Fruit fly (Drosophila melanogaster) whole organism, embryonic: ENCODE data around the gene CG10508.

Source experiments
- Aef1 ChIP-seq: fragments of 200-800 bp; sonication (Bioruptor generic); IDR thresholded peaks from 3 replicates; pipeline ENCODE4 v1.3.6; 2022; ENCODE audit warnings: missing biosample characterization, missing genetic modification characterization
- Atf3 ChIP-seq: fragments of 200-800 bp; sonication (Bioruptor generic); optimal IDR thresholded peaks from 3 replicates; lab custom pipeline; 2016; ENCODE audit warnings: missing biosample characterization, missing genetic modification characterization
- Bdp1 ChIP-seq: fragments of 200-800 bp; sonication (Bioruptor generic); optimal IDR thresholded peaks from 3 replicates; lab custom pipeline; 2016; ENCODE audit warnings: missing biosample characterization, missing genetic modification characterization
- CG10147 ChIP-seq: fragments of 200-800 bp; sonication (Bioruptor generic); optimal IDR thresholded peaks from 2 replicates; lab custom pipeline; 2019; ENCODE audit warnings: missing biosample characterization, mild to moderate bottlenecking, missing genetic modification characterization, moderate library complexity
- CG10267 ChIP-seq: fragments of 200-800 bp; sonication (Bioruptor generic); optimal IDR thresholded peaks from 2 replicates; lab custom pipeline; 2018; ENCODE audit warnings: missing biosample characterization, mild to moderate bottlenecking, missing genetic modification characterization, moderate library complexity
- CG10654 ChIP-seq: fragments of 200-800 bp; sonication (Bioruptor generic); optimal IDR thresholded peaks from 2 replicates; lab custom pipeline; 2016; ENCODE audit warnings: missing biosample characterization, missing genetic modification characterization
- CG12071 ChIP-seq: fragments of 200-800 bp; sonication (Bioruptor generic); optimal IDR thresholded peaks from 3 replicates; lab custom pipeline; 2018; ENCODE audit warnings: missing biosample characterization, mild to moderate bottlenecking, missing genetic modification characterization
- CG12659 ChIP-seq: fragments of 200-800 bp; sonication (Bioruptor generic); optimal IDR thresholded peaks from 3 replicates; lab custom pipeline; 2017; ENCODE audit warnings: mild to moderate bottlenecking, missing biosample characterization, missing genetic modification reagents, missing genetic modification characterization
- CG12744 ChIP-seq: fragments of 200-800 bp; sonication (Bioruptor generic); optimal IDR thresholded peaks from 2 replicates; lab custom pipeline; 2016; ENCODE audit warnings: missing biosample characterization, missing genetic modification characterization
- CG13624 ChIP-seq: fragments of 200-800 bp; sonication (Bioruptor generic); optimal IDR thresholded peaks from 2 replicates; lab custom pipeline; 2016; ENCODE audit warnings: missing biosample characterization, missing genetic modification characterization
- CG15696 ChIP-seq: fragments of 200-800 bp; sonication (Bioruptor generic); optimal IDR thresholded peaks from 2 replicates; lab custom pipeline; 2019; ENCODE audit warnings: missing biosample characterization, mild to moderate bottlenecking, missing genetic modification characterization, moderate library complexity
- CG16779 ChIP-seq: fragments of 200-800 bp; sonication (Bioruptor generic); IDR thresholded peaks from 2 replicates; pipeline ENCODE4 v1.3.6; 2022; ENCODE audit warnings: missing biosample characterization, missing genetic modification characterization
- CG16813 ChIP-seq: fragments of 200-800 bp; sonication (Bioruptor generic); IDR thresholded peaks from 3 replicates; pipeline ENCODE4 v1.3.6; 2022; ENCODE audit warnings: missing biosample characterization, missing genetic modification characterization; ENCODE audit not compliant: partially characterized antibody
- CG17328 ChIP-seq: fragments of 200-800 bp; sonication (Bioruptor generic); IDR thresholded peaks from 2 replicates; pipeline ENCODE4 v1.3.6; 2022; ENCODE audit warnings: missing biosample characterization, missing genetic modification characterization
- CG2116 ChIP-seq: fragments of 200-800 bp; sonication (Bioruptor generic); optimal IDR thresholded peaks from 3 replicates; lab custom pipeline; 2018; ENCODE audit warnings: missing biosample characterization, mild to moderate bottlenecking, missing genetic modification characterization
- CG2875 ChIP-seq: fragments of 200-800 bp; sonication (Bioruptor generic); optimal IDR thresholded peaks from 2 replicates; lab custom pipeline; 2017; ENCODE audit warnings: missing biosample characterization, mild to moderate bottlenecking, missing genetic modification characterization, missing genetic modification reagents
- CG32767 ChIP-seq: fragments of 200-800 bp; sonication (Bioruptor generic); IDR thresholded peaks from 2 replicates; pipeline ENCODE4 v1.3.6; 2022; ENCODE audit warnings: missing biosample characterization, missing genetic modification characterization
- CG4404 ChIP-seq: fragments of 200-800 bp; sonication (Bioruptor generic); IDR thresholded peaks from 2 replicates; pipeline ENCODE4 v1.3.6; 2022; ENCODE audit warnings: missing biosample characterization, missing genetic modification characterization
- CG5953 ChIP-seq: fragments of 200-800 bp; sonication (Bioruptor generic); IDR thresholded peaks from 2 replicates; pipeline ENCODE4 v1.3.6; 2022; ENCODE audit warnings: missing biosample characterization, missing genetic modification characterization
- CG8290 ChIP-seq, 3 experiments: fragments of 200-800 bp; sonication (Bioruptor generic); optimal IDR thresholded peaks; 2 replicates each; lab custom pipeline; 2016 to 2019; ENCODE audit warnings: missing biosample characterization in 3 of 3, missing genetic modification characterization in 3 of 3, mild to moderate bottlenecking in 2 of 3, moderate library complexity in 1 of 3
- Deaf1 ChIP-seq: fragments of 200-800 bp; optimal IDR thresholded peaks from 3 replicates; lab custom pipeline; 2019; ENCODE audit warnings: missing biosample characterization, mild to moderate bottlenecking, missing genetic modification characterization, moderate library complexity
- Ets65A ChIP-seq: fragments of 200-800 bp; sonication (Bioruptor generic); peaks from one replicate; lab custom pipeline; 2016; ENCODE audit warnings: missing biosample characterization, missing genetic modification characterization
- GATAe ChIP-seq: fragments of 200-800 bp; sonication (Bioruptor generic); conservative IDR thresholded peaks from 2 replicates; pipeline ENCODE4 v1.3.6; 2022; ENCODE audit warnings: missing biosample characterization, missing genetic modification characterization
- Gsc ChIP-seq: fragments of 200-800 bp; sonication (Bioruptor generic); IDR thresholded peaks from 2 replicates; pipeline ENCODE4 v1.3.6; 2022; ENCODE audit warnings: missing biosample characterization, missing genetic modification characterization
- HLH3B ChIP-seq: fragments of 200-800 bp; sonication (Bioruptor generic); IDR thresholded peaks from 2 replicates; pipeline ENCODE4 v1.3.6; 2022; ENCODE audit warnings: missing biosample characterization, missing genetic modification characterization
- Hr51 ChIP-seq, 2 experiments: fragments of 200-800 bp; sonication (Bioruptor generic); optimal IDR thresholded peaks; 2 replicates in 1 of 2; 3 replicates in 1 of 2; lab custom pipeline; 2016 to 2018; ENCODE audit warnings: missing biosample characterization in 2 of 2, missing genetic modification characterization in 2 of 2, mild to moderate bottlenecking in 1 of 2, moderate library complexity in 1 of 2
- NFAT ChIP-seq: fragments of 200-800 bp; sonication (Bioruptor generic); IDR thresholded peaks from 2 replicates; pipeline ENCODE4 v1.3.6; 2022; ENCODE audit warnings: missing biosample characterization, missing genetic modification characterization
- NfI ChIP-seq: fragments of 200-800 bp; sonication (Bioruptor generic); optimal IDR thresholded peaks from 3 replicates; lab custom pipeline; 2018; ENCODE audit warnings: missing biosample characterization, mild to moderate bottlenecking, missing genetic modification characterization, moderate library complexity
- Pdp1 ChIP-seq, 2 experiments: fragments of 200-800 bp; sonication (Bioruptor generic); optimal IDR thresholded peaks; 3 replicates each; lab custom pipeline; 2016; ENCODE audit warnings: missing biosample characterization in 2 of 2, missing genetic modification characterization in 2 of 2, mild to moderate bottlenecking in 1 of 2, moderate library complexity in 1 of 2
- Ravus ChIP-seq: fragments of 200-800 bp; sonication (Bioruptor generic); IDR thresholded peaks from 2 replicates; pipeline ENCODE4 v1.3.6; 2022; ENCODE audit warnings: missing biosample characterization, missing genetic modification characterization
- Sry-δ ChIP-seq: fragments of 200-800 bp; sonication (Bioruptor generic); optimal IDR thresholded peaks from 2 replicates; lab custom pipeline; 2016; ENCODE audit warnings: missing biosample characterization, missing genetic modification characterization
- bbx ChIP-seq: fragments of 200-800 bp; sonication (Bioruptor generic); IDR thresholded peaks from 2 replicates; pipeline ENCODE4 v1.3.6; 2022; ENCODE audit warnings: missing biosample characterization, missing genetic modification characterization; ENCODE audit not compliant: partially characterized antibody
- bsh ChIP-seq, 2 experiments: fragments of 200-800 bp; sonication (Bioruptor generic); optimal IDR thresholded peaks; 2 replicates each; lab custom pipeline; 2017 to 2018; ENCODE audit warnings: mild to moderate bottlenecking in 2 of 2, missing biosample characterization in 2 of 2, missing genetic modification characterization in 2 of 2, moderate library complexity in 1 of 2
- btn ChIP-seq: fragments of 200-800 bp; sonication (Bioruptor generic); optimal IDR thresholded peaks from 2 replicates; lab custom pipeline; 2016; ENCODE audit warnings: missing biosample characterization, missing genetic modification characterization
- cas ChIP-seq: fragments of 200-800 bp; sonication (Bioruptor generic); IDR thresholded peaks from 2 replicates; pipeline ENCODE4 v1.3.6; 2022; ENCODE audit warnings: missing biosample characterization, missing genetic modification characterization
- caup ChIP-seq: fragments of 200-800 bp; sonication (Bioruptor generic); optimal IDR thresholded peaks from 3 replicates; lab custom pipeline; 2017; ENCODE audit warnings: missing biosample characterization, mild to moderate bottlenecking, missing genetic modification characterization, moderate library complexity; ENCODE audit not compliant: severe bottlenecking
- danr ChIP-seq: fragments of 200-800 bp; sonication (Bioruptor generic); IDR thresholded peaks from 2 replicates; pipeline ENCODE4 v1.3.6; 2022; ENCODE audit warnings: missing biosample characterization, missing genetic modification characterization
- gce ChIP-seq: fragments of 200-800 bp; sonication (Bioruptor generic); IDR thresholded peaks from 3 replicates; pipeline ENCODE4 v1.3.6; 2022; ENCODE audit warnings: missing biosample characterization, missing genetic modification characterization
- hb ChIP-seq: fragments of 200-800 bp; sonication (Bioruptor generic); IDR thresholded peaks from 3 replicates; pipeline ENCODE4 v1.3.6; 2022; ENCODE audit warnings: missing biosample characterization, missing genetic modification characterization; ENCODE audit not compliant: partially characterized antibody
- klu ChIP-seq: fragments of 200-800 bp; sonication (Bioruptor generic); IDR thresholded peaks from 2 replicates; pipeline ENCODE4 v1.3.6; 2022; ENCODE audit warnings: missing biosample characterization, missing genetic modification characterization
- lab ChIP-seq: fragments of 200-800 bp; sonication (Bioruptor generic); optimal IDR thresholded peaks from 3 replicates; lab custom pipeline; 2017; ENCODE audit warnings: missing biosample characterization, missing genetic modification characterization, mild to moderate bottlenecking, moderate library complexity, missing genetic modification reagents
- nmo ChIP-seq: fragments of 200-800 bp; sonication (Bioruptor generic); optimal IDR thresholded peaks from 2 replicates; lab custom pipeline; 2018; ENCODE audit warnings: missing biosample characterization, mild to moderate bottlenecking, missing genetic modification characterization, moderate library complexity
- scrt ChIP-seq: fragments of 200-800 bp; sonication (Bioruptor generic); optimal IDR thresholded peaks from 2 replicates; lab custom pipeline; 2018; ENCODE audit warnings: missing biosample characterization, mild to moderate bottlenecking, missing genetic modification characterization, moderate library complexity
- sr ChIP-seq: fragments of 200-800 bp; sonication (Bioruptor generic); IDR thresholded peaks from 3 replicates; pipeline ENCODE4 v1.3.6; 2022; ENCODE audit warnings: missing biosample characterization, missing genetic modification characterization
- tgo ChIP-seq: fragments of 200-800 bp; sonication (Bioruptor generic); IDR thresholded peaks from 3 replicates; pipeline ENCODE4 v1.3.6; 2022; ENCODE audit warnings: missing biosample characterization, missing genetic modification characterization
- tna ChIP-seq: fragments of 200-800 bp; sonication (Bioruptor generic); IDR thresholded peaks from 2 replicates; pipeline ENCODE4 v1.3.6; 2022; ENCODE audit warnings: missing biosample characterization, missing genetic modification characterization; ENCODE audit not compliant: partially characterized antibody

CG10508 gene

DNA sequence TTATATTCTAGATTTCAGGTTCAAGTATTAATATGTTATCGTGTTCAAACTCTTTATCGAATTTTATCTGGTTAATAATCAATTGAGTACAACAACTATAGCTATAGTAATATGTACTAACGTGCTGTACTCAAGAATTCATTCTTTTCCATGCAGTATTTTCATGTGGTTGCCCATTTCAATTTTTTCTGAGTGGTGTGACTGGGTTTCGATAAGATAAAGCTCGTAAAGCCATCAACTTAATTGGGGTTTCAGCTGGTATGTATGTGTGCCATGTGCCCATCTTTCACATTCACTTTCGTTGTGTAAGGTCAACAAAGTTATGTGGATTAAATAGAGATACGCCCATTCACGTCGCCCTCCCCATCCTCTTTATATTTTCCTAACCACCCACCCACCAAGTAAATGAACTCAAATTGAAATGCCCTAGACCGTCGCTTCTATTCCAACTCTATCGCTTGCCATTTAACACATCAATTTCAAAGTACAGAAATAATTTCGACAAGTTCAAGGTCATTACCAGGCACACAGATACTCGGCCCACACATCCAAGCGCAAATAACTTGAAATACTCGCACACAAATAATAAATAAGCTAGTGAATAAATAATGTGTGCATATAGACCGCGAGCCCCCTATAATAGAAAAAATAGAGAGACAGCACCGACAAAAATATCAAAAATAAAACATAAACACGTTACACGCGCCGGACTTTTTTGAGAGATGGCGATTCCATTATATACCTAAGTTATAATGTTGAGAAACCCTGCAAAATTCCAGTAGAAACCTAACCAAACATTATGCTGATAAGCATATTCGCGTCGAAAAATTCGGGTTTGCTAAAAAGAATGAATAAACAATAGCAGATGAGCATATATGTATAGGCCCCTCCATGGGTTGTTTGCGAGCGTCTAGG is 5.2 kb upstream of the CG10508 start (continued):
- TF ChIP-seq CG10147 (no peak), gce (GFP tag; lab: Robert Waterston, UW) (peak; percentile 9; the same call in 1 of the 3 replicates), danr (GFP tag; lab: Robert Waterston, UW) (no peak), Aef1 (GFP tag; lab: Robert Waterston, UW) (no peak), Bdp1 (GFP tag; lab: Kevin White, UChicago) (no peak), Ets65A (GFP tag; lab: Kevin White, UChicago) (no peak), CG12659 (GFP tag; lab: Kevin White, UChicago) (peak; percentile 14), CG8290 (GFP tag; optimal IDR thresholded peaks at IDR 0.05; lab: Kevin White, UChicago) (no peak), CG8290 (tag; optimal IDR thresholded peaks at IDR 0.05; lab: Kevin White, UChicago) (peak in 1 of 2 experiments; percentile 33), CG10267 (tag; lab: Kevin White, UChicago) (no peak), Deaf1 (no peak), Pdp1 (GFP tag; optimal IDR thresholded peaks at IDR 0.05; lab: Kevin White, UChicago) (peak in 1 of 2 experiments; percentile 73), CG32767 (GFP tag; lab: Robert Waterston, UW) (no peak), GATAe (peak; percentile 60), NFAT (GFP tag; lab: Robert Waterston, UW) (no peak), Sry-δ (GFP tag; lab: Kevin White, UChicago) (no peak), scrt (GFP tag; lab: Kevin White, UChicago) (peak; percentile 42), tgo (GFP tag; lab: Robert Waterston, UW) (no peak), cas (GFP tag; lab: Robert Waterston, UW) (no peak), CG15696 (tag; lab: Kevin White, UChicago) (peak; percentile 46), CG17328 (GFP tag; lab: Robert Waterston, UW) (no peak), CG10654 (GFP tag; lab: Kevin White, UChicago) (no peak), CG5953 (GFP tag; lab: Robert Waterston, UW) (no peak), Ravus (GFP tag; lab: Robert Waterston, UW) (no peak), CG2116 (GFP tag; lab: Kevin White, UChicago) (no peak), Hr51 (GFP tag; optimal IDR thresholded peaks at IDR 0.05; lab: Kevin White, UChicago) (no peak), sr (GFP tag; lab: Robert Waterston, UW) (peak; percentile 27; the same call in 1 of the 3 replicates), hb (GFP tag; lab: Robert Waterston, UW) (no peak), CG16779 (GFP tag; lab: Robert Waterston, UW) (no peak), CG13624 (GFP tag; lab: Kevin White, UChicago) (no peak), btn (GFP tag; lab: Kevin White, UChicago) (no peak), HLH3B (GFP tag; lab: Robert Waterston, UW) (no peak; the same call in 1 of the 2 replicates), bbx (GFP tag; lab: Robert Waterston, UW) (no peak), CG4404 (GFP tag; lab: Robert Waterston, UW) (no peak), lab (GFP tag; lab: Kevin White, UChicago) (peak; percentile 48), caup (GFP tag; lab: Kevin White, UChicago) (peak; percentile 11), CG12744 (GFP tag; lab: Kevin White, UChicago) (no peak), NfI (GFP tag; lab: Kevin White, UChicago) (no peak), CG2875 (no peak), Gsc (GFP tag; lab: Robert Waterston, UW) (no peak), CG16813 (no peak), bsh (GFP tag; optimal IDR thresholded peaks at IDR 0.05; lab: Kevin White, UChicago) (no peak), nmo (no peak), CG12071 (GFP tag; lab: Kevin White, UChicago) (peak; percentile 4), Atf3 (GFP tag; lab: Kevin White, UChicago) (no peak), klu (GFP tag; lab: Robert Waterston, UW) (no peak), tna (no peak)
